Fruit fly (Drosophila melanogaster) Kc167 (cell line): ENCODE results near the gene eIF4G1.

Experiments used
- Myc ChIP-seq: fragments of >200 bp; optimal IDR thresholded peaks from 2 replicates; lab custom pipeline; 2017; ENCODE audit warnings: missing external identifiers
- h ChIP-seq: fragments of >200 bp; optimal IDR thresholded peaks from 3 replicates; lab custom pipeline; 2018; ENCODE audit warnings: missing external identifiers
- ttk ChIP-seq: sonication (Bioruptor generic); optimal IDR thresholded peaks from 2 replicates; lab custom pipeline; 2017; ENCODE audit warnings: missing external identifiers

DNA sequence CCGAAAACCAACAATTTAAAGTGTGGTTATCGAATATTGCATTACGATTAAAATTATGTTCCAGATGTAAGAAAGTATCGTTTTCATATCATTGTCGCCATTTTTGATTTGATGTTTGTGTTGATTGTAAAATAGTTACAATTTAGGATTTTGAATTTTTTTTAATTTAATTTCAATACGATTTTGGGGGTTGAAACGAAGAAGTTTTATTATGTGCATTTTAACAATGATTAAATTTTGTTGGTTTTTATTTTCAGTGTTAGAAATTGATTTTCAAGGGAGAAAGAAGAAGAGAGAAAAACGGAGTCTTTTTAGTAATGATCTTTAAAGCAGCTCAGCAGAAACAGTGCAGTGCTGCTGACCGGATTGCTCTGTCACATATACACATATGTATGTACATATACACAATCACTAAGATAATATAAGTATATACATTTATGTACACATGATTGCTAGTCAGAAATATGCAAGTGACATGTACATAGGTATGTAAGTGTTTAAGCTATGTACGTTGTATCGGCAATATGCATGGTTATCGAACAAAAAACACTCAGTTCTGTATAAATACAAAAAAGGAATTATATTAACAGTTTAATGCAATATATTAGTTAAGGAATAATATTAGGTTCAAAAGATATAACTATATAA lies 51.3 kb downstream of the eIF4G1 start:
- TF ChIP-seq Myc (lab: Kevin White, UChicago) (no peak), ttk (lab: Kevin White, UChicago) (no peak), h (lab: Kevin White, UChicago) (no peak)
